Worm (Caenorhabditis elegans) whole organism, L1 larva: Measurements from ENCODE around the gene F13C5.2.

Source experiments
- isw-1 ChIP-seq: fragments of 200-800 bp; sonication (Bioruptor generic); IDR thresholded peaks from 2 replicates; pipeline ENCODE4 v1.3.6; 2022; ENCODE audit warnings: missing genetic modification characterization, missing compliant biosample characterization
- lsy-2 ChIP-seq, 2 experiments: fragments of 150-350 bp; optimal IDR thresholded peaks; 2 replicates each; lab custom pipeline; 2014; ENCODE audit warnings: missing biosample characterization in 2 of 2, missing genetic modification characterization in 2 of 2

ce11 chrX:593910-594447 lies at the start of gene F13C5.2:
- no peak for TF ChIP-seq lsy-2 (tag; optimal IDR thresholded peaks at IDR 0.05; lab: Kevin White, UChicago)
- TF ChIP-seq isw-1 = no peak
